Worm (Caenorhabditis elegans) whole organism, mixed stage, embryonic: ENCODE results near the gene Y54G2A.15.

ENCODE experiments used
- ceh-43 ChIP-seq: fragments of 200-800 bp; sonication (Bioruptor generic); optimal IDR thresholded peaks from 2 replicates; lab custom pipeline; 2018; ENCODE audit warnings: mild to moderate bottlenecking, missing genetic modification characterization, moderate library complexity, missing compliant biosample characterization
- ceh-83 ChIP-seq: fragments of 200-800 bp; sonication (Bioruptor generic); optimal IDR thresholded peaks from 2 replicates; lab custom pipeline; 2018; ENCODE audit warnings: mild to moderate bottlenecking, missing genetic modification characterization, missing compliant biosample characterization
- ces-1 ChIP-seq: fragments of 150-350 bp; optimal IDR thresholded peaks from 2 replicates; lab custom pipeline; 2014; ENCODE audit warnings: missing biosample characterization, missing genetic modification reagents, missing genetic modification characterization
- nhr-237 ChIP-seq: fragments of 150-350 bp; optimal IDR thresholded peaks from 2 replicates; lab custom pipeline; 2014; ENCODE audit warnings: missing biosample characterization, missing genetic modification characterization
- pha-4 ChIP-seq: fragments of 150-350 bp; optimal IDR thresholded peaks from 2 replicates; lab custom pipeline; 2018; ENCODE audit warnings: missing biosample characterization, missing genetic modification reagents, missing genetic modification characterization
- snpc-4 ChIP-seq: fragments of 150-350 bp; optimal IDR thresholded peaks from 2 replicates; lab custom pipeline; 2014; ENCODE audit warnings: missing biosample characterization, missing genetic modification characterization
- unc-120 ChIP-seq: sonication (generic microtip); optimal IDR thresholded peaks from 2 replicates; lab custom pipeline; 2017; ENCODE audit warnings: missing genetic modification characterization, missing compliant biosample characterization; ENCODE audit not compliant: poor library complexity, severe bottlenecking
- unc-39 ChIP-seq: fragments of 150-350 bp; optimal IDR thresholded peaks from 2 replicates; lab custom pipeline; 2014; ENCODE audit warnings: missing biosample characterization, missing genetic modification characterization
- unc-62 ChIP-seq: fragments of 150-350 bp; optimal IDR thresholded peaks from 2 replicates; lab custom pipeline; 2014; ENCODE audit warnings: missing biosample characterization, missing genetic modification reagents, missing genetic modification characterization

DNA sequence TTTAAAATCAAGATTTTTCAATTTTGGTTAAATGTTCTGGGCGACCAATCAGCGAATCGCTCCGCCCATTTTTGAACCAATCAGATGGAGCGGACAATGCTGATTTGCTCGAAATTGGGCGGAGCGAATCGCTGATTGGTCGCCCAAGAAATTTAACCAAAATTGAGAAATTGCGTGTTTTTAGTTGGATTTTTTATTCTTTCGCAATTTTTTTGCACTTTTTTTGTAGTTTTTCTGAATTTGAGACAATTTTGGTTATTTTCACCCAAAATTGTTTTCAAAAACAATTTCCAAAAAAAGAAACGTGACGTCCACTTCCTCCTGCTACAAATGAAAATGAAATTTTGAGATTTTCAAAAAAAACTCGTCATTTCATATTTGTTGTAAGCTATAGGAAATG lies 42.9 kb upstream of the Y54G2A.15 start, which contains the start of gene dml-1:
- no peak for TF ChIP-seq ceh-43 (GFP tag; lab: Kevin White, UChicago)
- TF ChIP-seq pha-4 (tag; lab: Kevin White, UChicago), result no peak
- TF ChIP-seq ceh-83 (GFP tag; lab: Kevin White, UChicago), result no peak
- no peak for TF ChIP-seq unc-39 (tag; lab: Kevin White, UChicago)
- no peak for TF ChIP-seq snpc-4 (tag; lab: Kevin White, UChicago)
- no peak for TF ChIP-seq unc-62 (GFP tag; lab: Kevin White, UChicago)
- TF ChIP-seq ces-1, result no peak
- TF ChIP-seq nhr-237 (tag; lab: Kevin White, UChicago), result no peak
- no peak for TF ChIP-seq unc-120 (tag; lab: Kevin White, UChicago)
